Worm (Caenorhabditis elegans) whole organism, early embryonic: Measurements from ENCODE around the gene F49E2.5.

Experiments
- B0310.2 ChIP-seq: sonication (generic microtip); optimal IDR thresholded peaks from 2 replicates; lab custom pipeline; 2016; ENCODE audit warnings: mild to moderate bottlenecking, missing genetic modification characterization, missing compliant biosample characterization
- F13C5.2 ChIP-seq: sonication (generic microtip); optimal IDR thresholded peaks from 2 replicates; lab custom pipeline; 2017; ENCODE audit warnings: mild to moderate bottlenecking, missing genetic modification characterization, inconsistent platforms, missing compliant biosample characterization
- aly-1 ChIP-seq: sonication (generic microtip); optimal IDR thresholded peaks from 2 replicates; lab custom pipeline; 2016; ENCODE audit warnings: missing genetic modification characterization, missing compliant biosample characterization
- ama-1 ChIP-seq: fragments of 150-350 bp; optimal IDR thresholded peaks from 2 replicates; lab custom pipeline; 2014
- ceh-13 ChIP-seq: fragments of 200-800 bp; sonication (Bioruptor generic); optimal IDR thresholded peaks from 2 replicates; lab custom pipeline; 2018; ENCODE audit warnings: mild to moderate bottlenecking, missing genetic modification characterization, missing compliant biosample characterization
- ceh-36 ChIP-seq: sonication (generic microtip); optimal IDR thresholded peaks from 2 replicates; lab custom pipeline; 2016; ENCODE audit warnings: missing genetic modification characterization, inconsistent platforms, missing compliant biosample characterization
- ets-7 ChIP-seq: sonication (generic microtip); optimal IDR thresholded peaks from 2 replicates; lab custom pipeline; 2016; ENCODE audit warnings: missing genotype, missing genetic modification characterization, missing compliant biosample characterization
- flt-1 ChIP-seq: fragments of 200-800 bp; sonication (Bioruptor generic); IDR thresholded peaks from 2 replicates; pipeline ENCODE4 v1.3.6; 2022; ENCODE audit warnings: missing genetic modification characterization, missing compliant biosample characterization
- hmbx-1 ChIP-seq: sonication (generic microtip); optimal IDR thresholded peaks from 2 replicates; lab custom pipeline; 2016; ENCODE audit warnings: mild to moderate bottlenecking, missing genetic modification characterization, missing compliant biosample characterization
- hmg-4 ChIP-seq: fragments of 200-800 bp; sonication (Bioruptor generic); optimal IDR thresholded peaks from 2 replicates; lab custom pipeline; 2018; ENCODE audit warnings: mild to moderate bottlenecking, missing genetic modification characterization, missing compliant biosample characterization
- hnd-1 ChIP-seq: sonication (generic microtip); optimal IDR thresholded peaks from 2 replicates; lab custom pipeline; 2016; ENCODE audit warnings: missing genetic modification characterization, missing compliant biosample characterization
- pes-1 ChIP-seq: fragments of 200-800 bp; sonication (Bioruptor generic); IDR thresholded peaks from 2 replicates; pipeline ENCODE4 v1.3.6; 2022; ENCODE audit warnings: missing genetic modification reagents, missing genetic modification characterization, missing compliant biosample characterization
- scrt-1 ChIP-seq: fragments of 200-800 bp; sonication (Bioruptor generic); IDR thresholded peaks from 2 replicates; pipeline ENCODE4 v1.3.6; 2022; ENCODE audit warnings: missing genetic modification characterization, missing compliant biosample characterization
- sea-1 ChIP-seq: fragments of 200-800 bp; sonication (Bioruptor generic); conservative IDR thresholded peaks from 2 replicates; pipeline ENCODE4 v1.3.6; 2022; ENCODE audit warnings: missing genetic modification characterization, missing compliant biosample characterization
- tbx-11 ChIP-seq: fragments of 200-800 bp; sonication (Bioruptor generic); IDR thresholded peaks from 2 replicates; pipeline ENCODE4 v1.3.6; 2022; ENCODE audit warnings: missing genetic modification characterization, missing compliant biosample characterization
- tbx-37 ChIP-seq: fragments of 200-800 bp; sonication (Bioruptor generic); conservative IDR thresholded peaks from 2 replicates; pipeline ENCODE4 v1.3.6; 2022; ENCODE audit warnings: missing genetic modification reagents, missing genetic modification characterization, missing compliant biosample characterization
- tra-4 ChIP-seq: sonication (generic microtip); optimal IDR thresholded peaks from 2 replicates; lab custom pipeline; 2017; ENCODE audit warnings: missing genetic modification characterization, missing compliant biosample characterization

Gene F49E2.5

DNA sequence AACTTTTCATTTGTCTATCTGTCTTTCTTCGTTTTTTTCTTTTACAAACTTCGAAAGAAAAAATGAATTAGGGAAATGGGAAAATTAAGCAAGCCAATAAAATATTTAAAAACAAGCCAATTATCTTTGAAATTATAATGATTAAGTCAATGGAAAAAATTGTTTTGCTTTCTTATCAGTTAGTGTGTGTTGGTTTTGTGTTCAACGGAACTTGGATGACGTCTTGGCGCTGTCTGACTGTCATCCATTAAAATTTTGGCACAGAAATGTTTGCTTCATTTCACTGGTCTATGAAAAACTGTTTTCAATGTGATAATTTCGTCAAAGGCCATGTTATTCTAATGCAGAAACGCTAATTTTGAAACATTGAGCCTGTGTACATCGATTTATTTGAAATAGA lies 7.1 kb downstream of the F49E2.5 start:
- TF ChIP-seq hmg-4 (GFP tag; lab: Kevin White, UChicago) (no peak), tbx-11 (GFP tag; lab: Robert Waterston, UW) (no peak), scrt-1 (GFP tag; lab: Robert Waterston, UW) (no peak), F13C5.2 (no peak), hnd-1 (no peak), ets-7 (tag; lab: Kevin White, UChicago) (no peak)

DNA sequence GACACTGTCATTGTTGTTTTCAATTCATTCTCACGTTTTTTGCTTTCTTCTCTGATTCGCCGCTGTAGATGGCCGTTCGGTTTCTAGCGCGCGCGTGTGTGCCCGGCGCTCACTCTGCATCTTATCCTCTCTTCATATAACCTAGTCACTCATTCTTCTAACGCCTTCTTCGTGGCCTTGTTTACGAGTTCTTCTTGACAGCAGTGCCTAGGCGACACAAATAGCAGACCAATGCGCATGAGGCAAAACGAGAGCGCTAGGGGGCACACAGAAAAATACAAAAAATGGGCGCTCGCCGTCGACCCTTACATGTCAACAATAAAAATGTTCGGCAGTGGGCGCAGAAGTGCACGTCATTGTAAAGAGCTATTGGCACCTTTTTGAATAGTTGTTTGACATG lies 7.7 kb downstream of the F49E2.5 start:
- TF ChIP-seq F13C5.2 (peak; percentile 15), pes-1 (GFP tag; lab: Robert Waterston, UW) (no peak)

DNA sequence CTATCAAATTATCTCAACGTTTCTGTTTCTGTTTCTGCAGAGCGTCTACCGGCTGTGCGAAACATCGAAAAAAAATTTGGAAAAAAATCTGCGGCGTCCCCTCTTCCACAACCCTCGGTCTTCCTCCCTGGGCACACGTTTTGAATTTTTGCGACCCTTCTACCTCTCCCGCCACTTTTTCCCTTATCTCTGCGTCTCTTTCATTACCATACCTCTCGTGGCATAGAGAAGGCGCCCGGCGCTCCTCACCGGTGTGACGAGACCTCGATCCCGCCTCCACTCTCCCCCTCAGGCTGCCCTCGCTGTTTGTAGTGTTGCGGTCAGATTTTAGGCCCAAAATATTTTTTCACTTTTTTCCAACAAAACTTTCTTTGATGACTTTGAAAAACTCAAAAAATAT lies 9.0 kb downstream of the F49E2.5 start:
- TF ChIP-seq ama-1 (lab: Kevin White, UChicago) (no peak), tra-4 (tag; lab: Kevin White, UChicago) (no peak), B0310.2 (tag; lab: Kevin White, UChicago) (no peak), ceh-36 (tag; lab: Kevin White, UChicago) (no peak), tbx-11 (GFP tag; lab: Robert Waterston, UW) (no peak), hnd-1 (no peak), tbx-37 (no peak), ets-7 (tag; lab: Kevin White, UChicago) (no peak), scrt-1 (GFP tag; lab: Robert Waterston, UW) (no peak), F13C5.2 (no peak), flt-1 (GFP tag; lab: Robert Waterston, UW) (no peak), hmg-4 (GFP tag; lab: Kevin White, UChicago) (no peak), sea-1 (GFP tag; lab: Robert Waterston, UW) (no peak), ceh-13 (GFP tag; lab: Kevin White, UChicago) (no peak), aly-1 (tag; lab: Kevin White, UChicago) (no peak), hmbx-1 (no peak), pes-1 (GFP tag; lab: Robert Waterston, UW) (no peak)

ce11 chrX:9553095-9553494 lies 9.6 kb downstream of the F49E2.5 start:
- no peak for TF ChIP-seq hnd-1
- no peak for TF ChIP-seq F13C5.2
- no peak for TF ChIP-seq tbx-37
- no peak for TF ChIP-seq scrt-1 (GFP tag; lab: Robert Waterston, UW)
- no peak for TF ChIP-seq hmbx-1
- no peak for TF ChIP-seq ceh-13 (GFP tag; lab: Kevin White, UChicago)
- no peak for TF ChIP-seq hmg-4 (GFP tag; lab: Kevin White, UChicago)
- no peak for TF ChIP-seq tbx-11 (GFP tag; lab: Robert Waterston, UW)
- TF ChIP-seq ama-1 (lab: Kevin White, UChicago) = no peak
- no peak for TF ChIP-seq flt-1 (GFP tag; lab: Robert Waterston, UW)
- no peak for TF ChIP-seq ceh-36 (tag; lab: Kevin White, UChicago)
- TF ChIP-seq sea-1 (GFP tag; lab: Robert Waterston, UW) = no peak
- TF ChIP-seq pes-1 (GFP tag; lab: Robert Waterston, UW) = no peak
- TF ChIP-seq aly-1 (tag; lab: Kevin White, UChicago) = no peak
- no peak for TF ChIP-seq tra-4 (tag; lab: Kevin White, UChicago)
- TF ChIP-seq B0310.2 (tag; lab: Kevin White, UChicago) = no peak
- no peak for TF ChIP-seq ets-7 (tag; lab: Kevin White, UChicago)

DNA sequence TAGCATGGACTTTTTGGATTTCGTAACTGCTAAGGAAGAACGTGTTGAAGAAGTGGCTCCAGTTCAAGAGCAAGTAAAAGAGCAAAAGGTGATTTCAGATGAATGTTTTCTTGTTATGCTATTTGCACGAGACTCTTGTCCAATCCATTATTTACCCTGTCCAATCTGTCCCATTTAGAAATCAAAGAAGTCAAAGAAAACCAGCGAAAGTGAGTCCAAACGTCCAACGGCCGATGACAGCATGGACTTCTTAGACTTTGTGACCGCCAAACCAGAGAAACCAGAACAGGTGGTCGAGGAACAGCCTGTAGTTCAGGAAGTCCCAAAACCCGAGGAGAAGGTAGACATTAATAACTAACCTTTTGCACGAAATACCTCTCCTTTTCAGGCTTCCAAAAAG lies 11.8 kb downstream of the F49E2.5 start:
- TF ChIP-seq hnd-1 (no peak), tbx-11 (GFP tag; lab: Robert Waterston, UW) (no peak), tbx-37 (no peak), B0310.2 (tag; lab: Kevin White, UChicago) (no peak)

DNA sequence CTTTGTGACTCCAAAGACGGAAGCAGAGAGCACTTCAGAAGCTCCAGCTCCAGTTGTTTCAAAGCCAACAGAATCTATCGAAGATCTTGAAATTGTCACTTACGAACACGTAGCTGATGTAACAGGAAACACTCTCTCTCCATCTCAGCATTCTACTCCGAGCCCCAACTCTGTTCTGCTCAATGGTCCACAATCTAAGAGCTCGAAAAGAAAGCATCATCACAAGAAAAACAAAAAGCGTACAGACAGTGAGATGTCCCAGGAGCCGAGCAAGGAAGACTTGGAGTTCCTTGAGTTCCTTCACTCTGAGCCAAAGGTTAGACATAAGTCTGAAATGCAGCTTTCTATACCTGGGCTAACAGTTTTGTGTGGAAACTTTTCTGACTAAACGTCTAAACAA lies 12.6 kb downstream of the F49E2.5 start:
- TF ChIP-seq tra-4 (tag; lab: Kevin White, UChicago) = no peak
- no peak for TF ChIP-seq tbx-11 (GFP tag; lab: Robert Waterston, UW)
- no peak for TF ChIP-seq F13C5.2
- TF ChIP-seq hmbx-1 = no peak
- no peak for TF ChIP-seq flt-1 (GFP tag; lab: Robert Waterston, UW)
- no peak for TF ChIP-seq ceh-13 (GFP tag; lab: Kevin White, UChicago)
- TF ChIP-seq B0310.2 (tag; lab: Kevin White, UChicago) = no peak
- no peak for TF ChIP-seq hnd-1
- no peak for TF ChIP-seq hmg-4 (GFP tag; lab: Kevin White, UChicago)
- TF ChIP-seq sea-1 (GFP tag; lab: Robert Waterston, UW) = no peak
- no peak for TF ChIP-seq ama-1 (lab: Kevin White, UChicago)
- no peak for TF ChIP-seq aly-1 (tag; lab: Kevin White, UChicago)
- no peak for TF ChIP-seq scrt-1 (GFP tag; lab: Robert Waterston, UW)
- no peak for TF ChIP-seq tbx-37
- no peak for TF ChIP-seq pes-1 (GFP tag; lab: Robert Waterston, UW)
- no peak for TF ChIP-seq ceh-36 (tag; lab: Kevin White, UChicago)
- no peak for TF ChIP-seq ets-7 (tag; lab: Kevin White, UChicago)

DNA sequence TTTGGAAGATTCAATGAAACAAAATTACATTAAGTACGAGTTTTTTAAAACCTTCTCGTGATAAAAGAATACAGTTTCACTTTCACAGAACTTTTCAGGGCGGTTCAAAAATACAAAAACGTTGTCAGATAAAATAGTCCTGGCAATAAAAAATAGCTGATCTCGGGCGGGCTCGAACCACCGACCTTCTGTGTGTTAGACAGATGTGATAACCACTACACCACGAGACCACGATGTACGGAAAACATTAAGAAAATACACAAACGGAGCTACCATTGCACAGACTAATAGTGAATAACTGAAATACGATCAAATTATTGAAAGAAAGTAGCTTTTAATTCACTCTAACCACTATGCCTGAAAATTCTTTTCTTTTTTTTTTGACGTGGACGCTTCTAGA lies 17.5 kb downstream of the F49E2.5 start:
- TF ChIP-seq sea-1 (GFP tag; lab: Robert Waterston, UW) (0 out of 2 replicates have a peak, but pooled peaks have one; percentile 23), tbx-11 (GFP tag; lab: Robert Waterston, UW) (no peak), hmg-4 (GFP tag; lab: Kevin White, UChicago) (no peak), flt-1 (GFP tag; lab: Robert Waterston, UW) (no peak), scrt-1 (GFP tag; lab: Robert Waterston, UW) (no peak), pes-1 (GFP tag; lab: Robert Waterston, UW) (peak; percentile 70), tbx-37 (no peak)

DNA sequence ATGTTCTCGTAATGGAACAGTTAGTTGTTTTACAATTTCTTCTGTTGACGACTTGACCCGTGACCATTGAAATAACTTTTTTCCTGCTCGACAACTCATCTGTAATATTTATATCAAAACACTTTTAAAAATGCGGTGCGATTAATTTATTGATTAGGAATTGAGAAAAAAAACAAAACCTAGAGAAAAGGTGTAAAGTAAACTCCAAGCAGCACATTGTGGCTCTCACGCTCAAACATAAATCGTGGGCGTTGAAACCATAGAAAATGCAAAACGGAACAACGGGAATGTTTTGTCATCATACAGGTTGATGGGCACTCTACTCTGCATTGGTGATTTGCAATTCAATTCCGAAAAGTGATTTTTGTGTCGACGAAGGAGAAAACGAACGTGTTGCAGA lies 22.4 kb downstream of the F49E2.5 start, which contains the start of gene moc-5:
TSS of gene moc-5 (minus strand) at position 101 of the 400 bp plus-strand sequence.
- no peak for TF ChIP-seq hnd-1
- no peak for TF ChIP-seq tra-4 (tag; lab: Kevin White, UChicago)
- no peak for TF ChIP-seq sea-1 (GFP tag; lab: Robert Waterston, UW)
- no peak for TF ChIP-seq ceh-36 (tag; lab: Kevin White, UChicago)
- no peak for TF ChIP-seq scrt-1 (GFP tag; lab: Robert Waterston, UW)
- no peak for TF ChIP-seq B0310.2 (tag; lab: Kevin White, UChicago)
- TF ChIP-seq hmbx-1 = no peak
- TF ChIP-seq ceh-13 (GFP tag; lab: Kevin White, UChicago) = no peak
- TF ChIP-seq F13C5.2 = no peak
